Worm (Caenorhabditis elegans): Measurements from ENCODE around the gene wip-1.

- TF ChIP-seq tbx-2 (tag; optimal IDR thresholded peaks at IDR 0.05) (no peak), elt-1 (tag; optimal IDR thresholded peaks at IDR 0.05) (no peak)
Measured at ce11 chrIII:4984444-4985086, 33.9 kb upstream of the wip-1 start, which contains the start of gene C27F2.7.
